Fruit fly (Drosophila melanogaster) whole organism, embryonic: Measurements from ENCODE around the gene Fer3HCH.

Source experiments
- Antp ChIP-seq: fragments of 200-800 bp; sonication (Bioruptor generic); optimal IDR thresholded peaks from 3 replicates; lab custom pipeline; 2016; ENCODE audit warnings: missing biosample characterization, missing genetic modification characterization
- Bteb2 ChIP-seq: fragments of 200-800 bp; sonication (Bioruptor generic); optimal IDR thresholded peaks from 2 replicates; lab custom pipeline; 2016; ENCODE audit warnings: missing biosample characterization, missing genetic modification characterization
- CG10147 ChIP-seq: fragments of 200-800 bp; sonication (Bioruptor generic); optimal IDR thresholded peaks from 2 replicates; lab custom pipeline; 2019; ENCODE audit warnings: missing biosample characterization, mild to moderate bottlenecking, missing genetic modification characterization, moderate library complexity
- CG10366 ChIP-seq: fragments of 200-800 bp; sonication (Bioruptor generic); IDR thresholded peaks from 2 replicates; pipeline ENCODE4 v1.3.6; 2022; ENCODE audit warnings: missing biosample characterization, missing genetic modification characterization
- CG12104 ChIP-seq: fragments of 200-800 bp; sonication (Bioruptor generic); optimal IDR thresholded peaks from 3 replicates; lab custom pipeline; 2016; ENCODE audit warnings: missing biosample characterization, missing genetic modification characterization
- CG14050 ChIP-seq: fragments of 200-800 bp; sonication (Bioruptor generic); IDR thresholded peaks from 3 replicates; pipeline ENCODE4 v1.3.6; 2022; ENCODE audit warnings: missing biosample characterization, missing genetic modification characterization
- CG15269 ChIP-seq: fragments of 200-800 bp; sonication (Bioruptor generic); optimal IDR thresholded peaks from 2 replicates; lab custom pipeline; 2018; ENCODE audit warnings: missing biosample characterization, mild to moderate bottlenecking, missing genetic modification characterization, moderate library complexity
- CG15479 ChIP-seq: fragments of 200-800 bp; sonication (Bioruptor generic); optimal IDR thresholded peaks from 3 replicates; lab custom pipeline; 2019; ENCODE audit warnings: missing biosample characterization, mild to moderate bottlenecking, missing genetic modification characterization, moderate library complexity
- CG1602 ChIP-seq: fragments of 200-800 bp; sonication (Bioruptor generic); optimal IDR thresholded peaks from 3 replicates; lab custom pipeline; 2016; ENCODE audit warnings: missing biosample characterization, missing genetic modification characterization
- CG1832 ChIP-seq: fragments of 200-800 bp; sonication (Bioruptor generic); optimal IDR thresholded peaks from 2 replicates; lab custom pipeline; 2017; ENCODE audit warnings: missing biosample characterization, mild to moderate bottlenecking, missing genetic modification characterization, inconsistent platforms
- CG2129 ChIP-seq: fragments of 200-800 bp; sonication (Bioruptor generic); IDR thresholded peaks from 2 replicates; pipeline ENCODE4 v1.3.6; 2022; ENCODE audit warnings: missing biosample characterization, missing genetic modification characterization; ENCODE audit not compliant: partially characterized antibody
- CG2889 ChIP-seq: fragments of 200-800 bp; sonication (Bioruptor generic); IDR thresholded peaks from 3 replicates; pipeline ENCODE4 v1.3.6; 2022; ENCODE audit warnings: missing biosample characterization, missing genetic modification characterization
- CG3281 ChIP-seq: fragments of 200-800 bp; sonication (Bioruptor generic); optimal IDR thresholded peaks from 3 replicates; lab custom pipeline; 2017; ENCODE audit warnings: missing biosample characterization, mild to moderate bottlenecking, missing genetic modification characterization
- CG4424 ChIP-seq: fragments of 200-800 bp; sonication (Bioruptor generic); optimal IDR thresholded peaks from 3 replicates; lab custom pipeline; 2016; ENCODE audit warnings: missing biosample characterization, missing genetic modification characterization
- CG4820 ChIP-seq: fragments of 200-800 bp; sonication (Bioruptor generic); optimal IDR thresholded peaks from 3 replicates; lab custom pipeline; 2016; ENCODE audit warnings: missing biosample characterization, missing genetic modification characterization
- CG6175 ChIP-seq: fragments of 200-800 bp; sonication (Bioruptor generic); IDR thresholded peaks from 3 replicates; pipeline ENCODE4 v1.3.6; 2022; ENCODE audit warnings: missing biosample characterization, missing genetic modification characterization
- CG7357 ChIP-seq: fragments of 200-800 bp; sonication (Bioruptor generic); IDR thresholded peaks from 3 replicates; pipeline ENCODE4 v1.3.6; 2022; ENCODE audit warnings: missing biosample characterization, missing genetic modification characterization
- CG7839 ChIP-seq: fragments of 200-800 bp; sonication (Bioruptor generic); optimal IDR thresholded peaks from 3 replicates; lab custom pipeline; 2018; ENCODE audit warnings: missing biosample characterization, mild to moderate bottlenecking, missing genetic modification characterization, moderate library complexity
- CG8924 ChIP-seq: fragments of 200-800 bp; optimal IDR thresholded peaks from 3 replicates; lab custom pipeline; 2019; ENCODE audit warnings: missing biosample characterization, mild to moderate bottlenecking, missing genetic modification characterization, moderate library complexity
- CkIIα-i1 ChIP-seq: fragments of 200-800 bp; sonication (Bioruptor generic); IDR thresholded peaks from 2 replicates; pipeline ENCODE4 v1.3.6; 2022; ENCODE audit warnings: missing biosample characterization, missing genetic modification characterization
- D19A ChIP-seq: fragments of 200-800 bp; optimal IDR thresholded peaks from 3 replicates; lab custom pipeline; 2019; ENCODE audit warnings: missing biosample characterization, mild to moderate bottlenecking, missing genetic modification characterization, moderate library complexity
- Dad ChIP-seq: fragments of 200-800 bp; sonication (Bioruptor generic); optimal IDR thresholded peaks from 3 replicates; lab custom pipeline; 2016; ENCODE audit warnings: missing biosample characterization, missing genetic modification characterization
- Gug ChIP-seq: fragments of 200-800 bp; sonication (Bioruptor generic); IDR thresholded peaks from 4 replicates; pipeline ENCODE4 v1.3.6; 2022; ENCODE audit warnings: missing biosample characterization, missing genetic modification characterization
- HHEX ChIP-seq: fragments of 200-800 bp; sonication (Bioruptor generic); optimal IDR thresholded peaks from 3 replicates; lab custom pipeline; 2017; ENCODE audit warnings: missing biosample characterization, mild to moderate bottlenecking, missing genetic modification characterization, missing genetic modification reagents
- HLHmδ ChIP-seq: fragments of 200-800 bp; sonication (Bioruptor generic); optimal IDR thresholded peaks from 2 replicates; lab custom pipeline; 2018; ENCODE audit warnings: missing biosample characterization, mild to moderate bottlenecking, missing genetic modification characterization, moderate library complexity
- Hey ChIP-seq: fragments of 200-800 bp; sonication (Bioruptor generic); optimal IDR thresholded peaks from 3 replicates; lab custom pipeline; 2018; ENCODE audit warnings: missing biosample characterization, mild to moderate bottlenecking, missing genetic modification characterization
- Hr39 ChIP-seq: fragments of >200 bp; optimal IDR thresholded peaks from 2 replicates; lab custom pipeline; 2017
- Hr51 ChIP-seq, 2 experiments: fragments of 200-800 bp; sonication (Bioruptor generic); optimal IDR thresholded peaks; 2 replicates in 1 of 2; 3 replicates in 1 of 2; lab custom pipeline; 2016 to 2018; ENCODE audit warnings: missing biosample characterization in 2 of 2, missing genetic modification characterization in 2 of 2, mild to moderate bottlenecking in 1 of 2, moderate library complexity in 1 of 2
- Jarid2 ChIP-seq: fragments of 200-800 bp; sonication (Bioruptor generic); optimal IDR thresholded peaks from 3 replicates; lab custom pipeline; 2017; ENCODE audit warnings: mild to moderate bottlenecking, missing biosample characterization, missing genetic modification reagents, missing genetic modification characterization
- Nf-YA ChIP-seq: fragments of 200-800 bp; sonication (Bioruptor generic); IDR thresholded peaks from 2 replicates; pipeline ENCODE4 v1.3.6; 2022; ENCODE audit warnings: missing biosample characterization, missing genetic modification characterization
- Sry-δ ChIP-seq: fragments of 200-800 bp; sonication (Bioruptor generic); optimal IDR thresholded peaks from 2 replicates; lab custom pipeline; 2016; ENCODE audit warnings: missing biosample characterization, missing genetic modification characterization
- YL-1 ChIP-seq: fragments of 200-800 bp; sonication (Bioruptor generic); optimal IDR thresholded peaks from 3 replicates; lab custom pipeline; 2017; ENCODE audit warnings: missing biosample characterization, mild to moderate bottlenecking, missing genetic modification characterization
- btn ChIP-seq: fragments of 200-800 bp; sonication (Bioruptor generic); optimal IDR thresholded peaks from 2 replicates; lab custom pipeline; 2016; ENCODE audit warnings: missing biosample characterization, missing genetic modification characterization
- chn ChIP-seq: fragments of 200-800 bp; sonication (Bioruptor generic); optimal IDR thresholded peaks from 2 replicates; lab custom pipeline; 2016; ENCODE audit warnings: missing biosample characterization, missing genetic modification characterization
- crc ChIP-seq: fragments of 200-800 bp; sonication (Bioruptor generic); optimal IDR thresholded peaks from 2 replicates; lab custom pipeline; 2016; ENCODE audit warnings: missing biosample characterization, missing genetic modification characterization
- exex ChIP-seq: fragments of 200-800 bp; sonication (Bioruptor generic); optimal IDR thresholded peaks from 4 replicates; lab custom pipeline; 2018; ENCODE audit warnings: missing biosample characterization, mild to moderate bottlenecking, missing genetic modification characterization, moderate library complexity
- fd3F ChIP-seq: fragments of 200-800 bp; sonication (Bioruptor generic); optimal IDR thresholded peaks from 2 replicates; lab custom pipeline; 2018; ENCODE audit warnings: missing biosample characterization, mild to moderate bottlenecking, missing genetic modification characterization, moderate library complexity
- gsb ChIP-seq: fragments of 200-800 bp; sonication (Bioruptor generic); IDR thresholded peaks from 2 replicates; pipeline ENCODE4 v1.3.6; 2022; ENCODE audit warnings: missing biosample characterization, missing genetic modification characterization
- hth ChIP-seq: fragments of >200 bp; optimal IDR thresholded peaks from 2 replicates; lab custom pipeline; 2017; ENCODE audit warnings: inconsistent platforms
- mirr ChIP-seq: fragments of 200-800 bp; sonication (Bioruptor generic); optimal IDR thresholded peaks from 3 replicates; lab custom pipeline; 2018; ENCODE audit warnings: missing biosample characterization, mild to moderate bottlenecking, missing genetic modification characterization
- nerfin-2 ChIP-seq: fragments of 200-800 bp; sonication (Bioruptor generic); IDR thresholded peaks from 2 replicates; pipeline ENCODE4 v1.3.6; 2022; ENCODE audit warnings: missing biosample characterization, missing genetic modification characterization; ENCODE audit not compliant: partially characterized antibody
- pb ChIP-seq: fragments of 200-800 bp; sonication (Bioruptor generic); optimal IDR thresholded peaks from 3 replicates; lab custom pipeline; 2016; ENCODE audit warnings: missing biosample characterization, missing genetic modification characterization
- pfk ChIP-seq: fragments of 200-800 bp; sonication (Bioruptor generic); optimal IDR thresholded peaks from 2 replicates; lab custom pipeline; 2018; ENCODE audit warnings: missing biosample characterization, mild to moderate bottlenecking, missing genetic modification characterization, moderate library complexity
- prd ChIP-seq, 3 experiments: fragments of >200 bp in 2 of 3; fragments of 200-800 bp in 1 of 3; sonication (Bioruptor generic) in 1 of 3; optimal IDR thresholded peaks in 2 of 3; IDR thresholded peaks in 1 of 3; 2 replicates in 2 of 3; 3 replicates in 1 of 3; pipeline versions ENCODE4 v1.3.6 to Lab custom; 2017 to 2022; ENCODE audit warnings: missing biosample characterization in 1 of 3, missing genetic modification characterization in 1 of 3
- ranshi ChIP-seq: fragments of 200-800 bp; sonication (Bioruptor generic); IDR thresholded peaks from 2 replicates; pipeline ENCODE4 v1.3.6; 2022; ENCODE audit warnings: missing biosample characterization, missing genetic modification characterization
- ro ChIP-seq: fragments of 200-800 bp; sonication (Bioruptor generic); IDR thresholded peaks from 2 replicates; pipeline ENCODE4 v1.3.6; 2022; ENCODE audit warnings: missing biosample characterization, missing genetic modification characterization
- tgo ChIP-seq: fragments of 200-800 bp; sonication (Bioruptor generic); IDR thresholded peaks from 3 replicates; pipeline ENCODE4 v1.3.6; 2022; ENCODE audit warnings: missing biosample characterization, missing genetic modification characterization
- unc-4 ChIP-seq: fragments of 200-800 bp; sonication (Bioruptor generic); IDR thresholded peaks from 2 replicates; pipeline ENCODE4 v1.3.6; 2022; ENCODE audit warnings: missing biosample characterization, missing genetic modification characterization; ENCODE audit not compliant: partially characterized antibody
- unpg ChIP-seq: fragments of 200-800 bp; sonication (Bioruptor generic); optimal IDR thresholded peaks from 3 replicates; lab custom pipeline; 2018; ENCODE audit warnings: missing biosample characterization, mild to moderate bottlenecking, missing genetic modification characterization, moderate library complexity
- vvl ChIP-seq: fragments of 200-800 bp; sonication (Bioruptor generic); IDR thresholded peaks from 2 replicates; pipeline ENCODE4 v1.3.6; 2022; ENCODE audit warnings: missing biosample characterization, missing genetic modification characterization
- zen2 ChIP-seq: fragments of 200-800 bp; sonication (Bioruptor generic); IDR thresholded peaks from 3 replicates; pipeline ENCODE4 v1.3.6; 2022; ENCODE audit warnings: missing biosample characterization, missing genetic modification characterization; ENCODE audit not compliant: partially characterized antibody

Gene Fer3HCH

DNA sequence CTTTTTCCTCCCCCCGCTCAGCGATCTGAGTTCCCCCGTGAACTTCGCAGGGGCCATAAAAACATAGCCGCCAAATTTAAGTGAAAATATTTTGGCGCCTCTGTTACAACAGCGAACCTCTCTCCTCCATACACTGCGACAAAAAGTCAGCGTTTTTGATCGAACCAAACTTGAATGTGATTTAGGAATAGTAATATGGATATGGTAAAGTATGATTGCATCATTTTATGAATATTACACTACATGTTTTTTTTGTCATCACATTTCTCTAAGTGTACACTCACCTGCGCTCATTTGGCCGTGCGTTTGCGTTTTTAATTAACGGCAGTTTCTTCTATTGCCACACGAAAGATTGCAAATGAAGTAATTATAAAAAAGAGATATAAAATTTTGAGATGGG, 27.7 kb upstream of the Fer3HCH start (continued):
- TF ChIP-seq crc (no peak), tgo (GFP tag; lab: Robert Waterston, UW) (peak; percentile 60; the same call in 2 of the 3 replicates), Hr51 (GFP tag; optimal IDR thresholded peaks at IDR 0.05; lab: Kevin White, UChicago) (peak; percentile 41 to 81), HLHmδ (GFP tag; lab: Kevin White, UChicago) (no peak), Nf-YA (GFP tag; lab: Robert Waterston, UW) (no peak), gsb (GFP tag; lab: Robert Waterston, UW) (no peak), CG6175 (GFP tag; lab: Robert Waterston, UW) (no peak), CG12104 (GFP tag; lab: Kevin White, UChicago) (peak; percentile 43), Jarid2 (no peak), CG7839 (tag; lab: Kevin White, UChicago) (peak; percentile 62), CG2129 (GFP tag; lab: Robert Waterston, UW) (no peak), CG10147 (no peak), CG8924 (tag; lab: Kevin White, UChicago) (peak; percentile 50), YL-1 (GFP tag; lab: Kevin White, UChicago) (no peak), mirr (GFP tag; lab: Kevin White, UChicago) (no peak), ranshi (peak; percentile 69), unc-4 (GFP tag; lab: Robert Waterston, UW) (no peak), nerfin-2 (no peak), prd (optimal IDR thresholded peaks at IDR 0.05; lab: Kevin White, UChicago) (no peak), prd (GFP tag; IDR thresholded peaks at IDR 0.05; lab: Robert Waterston, UW) (peak; percentile 70), btn (GFP tag; lab: Kevin White, UChicago) (peak; percentile 28), Sry-δ (GFP tag; lab: Kevin White, UChicago) (peak; percentile 8), Dad (GFP tag; lab: Kevin White, UChicago) (no peak), ro (no peak), unpg (GFP tag; lab: Kevin White, UChicago) (peak; percentile 74), CG1602 (GFP tag; lab: Kevin White, UChicago) (peak; percentile 38), Hr39 (lab: Kevin White, UChicago) (no peak), Antp (peak; percentile 40), vvl (GFP tag; lab: Robert Waterston, UW) (peak; percentile 85), exex (tag; lab: Kevin White, UChicago) (no peak), CG3281 (GFP tag; lab: Kevin White, UChicago) (no peak), CG7357 (GFP tag; lab: Robert Waterston, UW) (no peak), fd3F (GFP tag; lab: Kevin White, UChicago) (no peak), CG14050 (GFP tag; lab: Robert Waterston, UW) (peak; percentile 55; the same call in 1 of the 3 replicates), Bteb2 (GFP tag; lab: Kevin White, UChicago) (no peak), Gug (GFP tag; lab: Robert Waterston, UW) (0 out of 4 replicates have a peak, but pooled peaks have one; percentile 31), CkIIα-i1 (GFP tag; lab: Robert Waterston, UW) (no peak), pfk (no peak), HHEX (GFP tag; lab: Kevin White, UChicago) (peak; percentile 8), CG4424 (GFP tag; lab: Kevin White, UChicago) (peak; percentile 63), CG2889 (GFP tag; lab: Robert Waterston, UW) (no peak), CG1832 (GFP tag; lab: Kevin White, UChicago) (no peak), CG15479 (GFP tag; lab: Kevin White, UChicago) (no peak), Hey (no peak), hth (lab: Kevin White, UChicago) (no peak), pb (peak; percentile 24), CG15269 (tag; lab: Kevin White, UChicago) (peak; percentile 73), CG4820 (GFP tag; lab: Kevin White, UChicago) (peak; percentile 62), chn (GFP tag; lab: Kevin White, UChicago) (peak; percentile 25), CG10366 (GFP tag; lab: Robert Waterston, UW) (peak; percentile 60), zen2 (GFP tag; lab: Robert Waterston, UW) (no peak), D19A (peak; percentile 28)
